Fruit fly (Drosophila melanogaster) whole organism, embryonic: ENCODE measurements around the gene T48.
A peak's percentile ranks its signal among the peaks of the same experiment; 100 is the strongest.

Source experiments
- Atf6 ChIP-seq: fragments of 200-800 bp; sonication (Bioruptor generic); IDR thresholded peaks from 2 replicates; pipeline ENCODE4 v1.3.6; 2022; ENCODE audit warnings: missing biosample characterization, missing genetic modification characterization
- B-H2 ChIP-seq: fragments of 200-800 bp; sonication (Bioruptor generic); optimal IDR thresholded peaks from 2 replicates; lab custom pipeline; 2018; ENCODE audit warnings: missing biosample characterization, mild to moderate bottlenecking, missing genetic modification characterization
- CG10565 ChIP-seq: fragments of 200-800 bp; sonication (Bioruptor generic); optimal IDR thresholded peaks from 3 replicates; lab custom pipeline; 2016; ENCODE audit warnings: missing biosample characterization, mild to moderate bottlenecking, missing genetic modification characterization
- CG12155 ChIP-seq: fragments of 200-800 bp; sonication (Bioruptor generic); optimal IDR thresholded peaks from 3 replicates; lab custom pipeline; 2016; ENCODE audit warnings: missing biosample characterization, missing genetic modification characterization
- CG14014 ChIP-seq: fragments of 200-800 bp; sonication (Bioruptor generic); IDR thresholded peaks from 2 replicates; pipeline ENCODE4 v1.3.6; 2022; ENCODE audit warnings: missing biosample characterization, missing genetic modification characterization
- CG15011 ChIP-seq: fragments of 200-800 bp; sonication (Bioruptor generic); optimal IDR thresholded peaks from 3 replicates; lab custom pipeline; 2018; ENCODE audit warnings: missing biosample characterization, mild to moderate bottlenecking, missing genetic modification characterization
- CG1529 ChIP-seq: fragments of 200-800 bp; sonication (Bioruptor generic); optimal IDR thresholded peaks from 3 replicates; lab custom pipeline; 2018; ENCODE audit warnings: missing biosample characterization, missing genetic modification characterization
- CG1792 ChIP-seq: fragments of 200-800 bp; sonication (Bioruptor generic); optimal IDR thresholded peaks from 2 replicates; lab custom pipeline; 2016; ENCODE audit warnings: missing biosample characterization, missing genetic modification characterization
- CG18262 ChIP-seq: fragments of 200-800 bp; optimal IDR thresholded peaks from 3 replicates; lab custom pipeline; 2019; ENCODE audit warnings: missing biosample characterization, mild to moderate bottlenecking, missing genetic modification characterization, moderate library complexity
- CG31365 ChIP-seq: fragments of 200-800 bp; sonication (Bioruptor generic); optimal IDR thresholded peaks from 2 replicates; lab custom pipeline; 2018; ENCODE audit warnings: missing biosample characterization, mild to moderate bottlenecking, missing genetic modification characterization
- CG32767 ChIP-seq: fragments of 200-800 bp; sonication (Bioruptor generic); IDR thresholded peaks from 2 replicates; pipeline ENCODE4 v1.3.6; 2022; ENCODE audit warnings: missing biosample characterization, missing genetic modification characterization
- CG3281 ChIP-seq: fragments of 200-800 bp; sonication (Bioruptor generic); optimal IDR thresholded peaks from 3 replicates; lab custom pipeline; 2017; ENCODE audit warnings: missing biosample characterization, mild to moderate bottlenecking, missing genetic modification characterization
- CG3847 ChIP-seq: fragments of 200-800 bp; sonication (Bioruptor generic); IDR thresholded peaks from 2 replicates; pipeline ENCODE4 v1.3.6; 2022; ENCODE audit warnings: missing biosample characterization, missing genetic modification characterization
- CG42726 ChIP-seq: fragments of 200-800 bp; sonication (Bioruptor generic); IDR thresholded peaks from 2 replicates; pipeline ENCODE4 v1.3.6; 2022; ENCODE audit warnings: missing biosample characterization, missing genetic modification characterization; ENCODE audit not compliant: partially characterized antibody
- CG4404 ChIP-seq: fragments of 200-800 bp; sonication (Bioruptor generic); IDR thresholded peaks from 2 replicates; pipeline ENCODE4 v1.3.6; 2022; ENCODE audit warnings: missing biosample characterization, missing genetic modification characterization
- CG4820 ChIP-seq: fragments of 200-800 bp; sonication (Bioruptor generic); optimal IDR thresholded peaks from 3 replicates; lab custom pipeline; 2016; ENCODE audit warnings: missing biosample characterization, missing genetic modification characterization
- CG5180 ChIP-seq: fragments of 200-800 bp; sonication (Bioruptor generic); optimal IDR thresholded peaks from 3 replicates; lab custom pipeline; 2017; ENCODE audit warnings: missing biosample characterization, missing genetic modification characterization, mild to moderate bottlenecking, moderate library complexity, missing genetic modification reagents
- CG7745 ChIP-seq: fragments of 200-800 bp; sonication (Bioruptor generic); optimal IDR thresholded peaks from 2 replicates; lab custom pipeline; 2018; ENCODE audit warnings: missing biosample characterization, mild to moderate bottlenecking, missing genetic modification characterization, moderate library complexity
- CG9797 ChIP-seq: fragments of 200-800 bp; sonication (Bioruptor generic); optimal IDR thresholded peaks from 3 replicates; lab custom pipeline; 2018; ENCODE audit warnings: missing biosample characterization, mild to moderate bottlenecking, missing genetic modification characterization
- CG9932 ChIP-seq: fragments of 200-800 bp; sonication (Bioruptor generic); IDR thresholded peaks from 2 replicates; pipeline ENCODE4 v1.3.6; 2022; ENCODE audit warnings: missing biosample characterization, missing genetic modification characterization
- CkIIα-i1 ChIP-seq: fragments of 200-800 bp; sonication (Bioruptor generic); IDR thresholded peaks from 2 replicates; pipeline ENCODE4 v1.3.6; 2022; ENCODE audit warnings: missing biosample characterization, missing genetic modification characterization
- Dfd ChIP-seq, 2 experiments: fragments of >200 bp; optimal IDR thresholded peaks; 2 replicates each; lab custom pipeline; 2017; ENCODE audit warnings: missing biosample characterization in 2 of 2, missing genetic modification characterization in 2 of 2
- Dref ChIP-seq: fragments of 200-800 bp; sonication (Bioruptor generic); IDR thresholded peaks from 2 replicates; pipeline ENCODE4 v1.3.6; 2022; ENCODE audit warnings: missing biosample characterization, missing genetic modification characterization
- Drgx ChIP-seq: fragments of 200-800 bp; sonication (Bioruptor generic); IDR thresholded peaks from 2 replicates; pipeline ENCODE4 v1.3.6; 2022; ENCODE audit warnings: missing biosample characterization, missing genetic modification characterization
- Ets65A ChIP-seq: fragments of 200-800 bp; sonication (Bioruptor generic); peaks from one replicate; lab custom pipeline; 2016; ENCODE audit warnings: missing biosample characterization, missing genetic modification characterization
- Med ChIP-seq: fragments of 200-800 bp; sonication (Bioruptor generic); peaks from one replicate; lab custom pipeline; 2016; ENCODE audit warnings: missing biosample characterization, missing genetic modification characterization, mild to moderate bottlenecking, inconsistent platforms, moderate library complexity
- Neu2 ChIP-seq: fragments of 200-800 bp; sonication (Bioruptor generic); optimal IDR thresholded peaks from 3 replicates; lab custom pipeline; 2016; ENCODE audit warnings: missing biosample characterization, missing genetic modification characterization, borderline replicate concordance
- Opbp ChIP-seq: fragments of 200-800 bp; sonication (Bioruptor generic); IDR thresholded peaks from 3 replicates; pipeline ENCODE4 v1.3.6; 2022; ENCODE audit warnings: missing biosample characterization, missing genetic modification characterization; ENCODE audit not compliant: partially characterized antibody
- Sry-δ ChIP-seq: fragments of 200-800 bp; sonication (Bioruptor generic); optimal IDR thresholded peaks from 2 replicates; lab custom pipeline; 2016; ENCODE audit warnings: missing biosample characterization, missing genetic modification characterization
- Stat92E ChIP-seq, 3 experiments: fragments of >200 bp in 2 of 3; fragments of 200-800 bp in 1 of 3; sonication (Bioruptor generic) in 1 of 3; optimal IDR thresholded peaks; 2 replicates each; lab custom pipeline; 2017 to 2019; ENCODE audit warnings: missing biosample characterization in 3 of 3, missing genetic modification characterization in 3 of 3, mild to moderate bottlenecking in 1 of 3, moderate library complexity in 1 of 3
- Xbp1 ChIP-seq: fragments of 200-800 bp; sonication (Bioruptor generic); optimal IDR thresholded peaks from 3 replicates; lab custom pipeline; 2016; ENCODE audit warnings: missing biosample characterization, mild to moderate bottlenecking, missing genetic modification characterization
- YL-1 ChIP-seq: fragments of 200-800 bp; sonication (Bioruptor generic); optimal IDR thresholded peaks from 3 replicates; lab custom pipeline; 2017; ENCODE audit warnings: missing biosample characterization, mild to moderate bottlenecking, missing genetic modification characterization
- ac ChIP-seq: fragments of 200-800 bp; sonication (Bioruptor generic); optimal IDR thresholded peaks from 3 replicates; lab custom pipeline; 2017; ENCODE audit warnings: missing biosample characterization, mild to moderate bottlenecking, missing genetic modification characterization
- ase ChIP-seq: fragments of 200-800 bp; sonication (Bioruptor generic); IDR thresholded peaks from 3 replicates; pipeline ENCODE4 v1.3.6; 2022; ENCODE audit warnings: missing biosample characterization, missing genetic modification characterization
- ash1 ChIP-seq: fragments of 200-800 bp; sonication (Bioruptor generic); optimal IDR thresholded peaks from 2 replicates; lab custom pipeline; 2018; ENCODE audit warnings: missing biosample characterization, mild to moderate bottlenecking, missing genetic modification characterization
- cad ChIP-seq: fragments of >200 bp; optimal IDR thresholded peaks from 2 replicates; lab custom pipeline; 2017; ENCODE audit warnings: missing biosample characterization, missing genetic modification characterization
- dimm ChIP-seq: fragments of 200-800 bp; sonication (Bioruptor generic); IDR thresholded peaks from 2 replicates; pipeline ENCODE4 v1.3.6; 2022; ENCODE audit warnings: missing biosample characterization, missing genetic modification characterization
- emc ChIP-seq: fragments of 200-800 bp; sonication (Bioruptor generic); optimal IDR thresholded peaks from 2 replicates; lab custom pipeline; 2016; ENCODE audit warnings: missing biosample characterization, missing genetic modification characterization
- ems ChIP-seq: fragments of 200-800 bp; sonication (Bioruptor generic); optimal IDR thresholded peaks from 3 replicates; lab custom pipeline; 2016; ENCODE audit warnings: missing biosample characterization, missing genetic modification characterization
- eyg ChIP-seq: fragments of 200-800 bp; sonication (Bioruptor generic); optimal IDR thresholded peaks from 3 replicates; lab custom pipeline; 2016; ENCODE audit warnings: missing biosample characterization, missing genetic modification characterization
- kah ChIP-seq: fragments of 200-800 bp; sonication (Bioruptor generic); optimal IDR thresholded peaks from 2 replicates; lab custom pipeline; 2018; ENCODE audit warnings: missing biosample characterization, mild to moderate bottlenecking, missing genetic modification characterization
- lilli ChIP-seq: fragments of 200-800 bp; sonication (Bioruptor generic); optimal IDR thresholded peaks from 3 replicates; lab custom pipeline; 2016; ENCODE audit warnings: missing biosample characterization, missing genetic modification characterization
- lov ChIP-seq, 2 experiments: fragments of 200-800 bp in 1 of 2; fragments of >200 bp in 1 of 2; sonication (Bioruptor generic) in 1 of 2; IDR thresholded peaks in 1 of 2; optimal IDR thresholded peaks in 1 of 2; 2 replicates in 1 of 2; 3 replicates in 1 of 2; pipeline versions ENCODE4 v1.3.6 to Lab custom; 2017 to 2022; ENCODE audit warnings: missing biosample characterization in 1 of 2, missing genetic modification characterization in 1 of 2
- org-1 ChIP-seq: fragments of 200-800 bp; sonication (Bioruptor generic); optimal IDR thresholded peaks from 2 replicates; lab custom pipeline; 2017; ENCODE audit warnings: missing biosample characterization, missing genetic modification characterization
- pfk ChIP-seq: fragments of 200-800 bp; sonication (Bioruptor generic); optimal IDR thresholded peaks from 2 replicates; lab custom pipeline; 2018; ENCODE audit warnings: missing biosample characterization, mild to moderate bottlenecking, missing genetic modification characterization, moderate library complexity
- pzg ChIP-seq: fragments of 200-800 bp; sonication (Bioruptor generic); optimal IDR thresholded peaks from 3 replicates; lab custom pipeline; 2018; ENCODE audit warnings: missing biosample characterization, mild to moderate bottlenecking, missing genetic modification characterization, moderate library complexity
- shn ChIP-seq: fragments of 200-800 bp; sonication (Bioruptor generic); optimal IDR thresholded peaks from 3 replicates; lab custom pipeline; 2016; ENCODE audit warnings: missing biosample characterization, missing genetic modification characterization
- sima ChIP-seq: fragments of 200-800 bp; sonication (Bioruptor generic); optimal IDR thresholded peaks from 2 replicates; lab custom pipeline; 2016; ENCODE audit warnings: missing biosample characterization, missing genetic modification characterization
- tio ChIP-seq: fragments of 200-800 bp; sonication (Bioruptor generic); optimal IDR thresholded peaks from 2 replicates; lab custom pipeline; 2017; ENCODE audit warnings: missing biosample characterization, missing genetic modification characterization, inconsistent platforms
- trh ChIP-seq: fragments of 200-800 bp; sonication (Bioruptor generic); optimal IDR thresholded peaks from 2 replicates; lab custom pipeline; 2016; ENCODE audit warnings: missing biosample characterization, missing genetic modification characterization

T48 gene

DNA sequence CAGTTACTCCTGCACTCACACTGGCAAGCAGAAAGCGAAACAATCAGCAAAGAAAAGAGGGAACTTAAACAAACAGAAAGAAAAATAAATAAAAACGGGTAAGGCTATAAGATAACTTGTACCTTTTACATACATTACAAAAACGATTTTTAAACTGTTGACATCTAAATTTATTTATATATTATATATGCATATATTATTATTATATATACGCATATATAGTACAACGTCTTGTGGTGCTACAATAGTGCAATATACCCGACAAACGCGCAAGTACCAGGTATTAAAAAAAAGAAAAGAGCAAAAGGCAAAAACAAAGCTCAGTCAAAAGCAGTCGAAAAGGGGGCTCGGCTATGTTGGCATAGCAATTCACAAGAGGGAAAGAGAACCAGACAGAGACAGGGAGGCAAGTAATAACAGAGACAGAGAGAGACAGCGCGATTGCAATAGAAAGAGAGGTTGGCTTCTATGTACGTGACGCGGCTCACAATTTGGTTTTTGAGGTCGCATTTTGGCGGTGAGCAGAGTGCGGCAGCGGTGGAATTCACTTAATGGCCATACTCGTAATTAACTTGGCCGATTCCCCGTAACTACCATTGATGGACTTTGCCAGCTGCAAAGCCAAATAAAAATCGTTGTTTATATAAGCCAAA, 72.6 kb downstream of the T48 start (continued):
- no peak for TF ChIP-seq B-H2 (GFP tag; lab: Kevin White, UChicago)
- TF ChIP-seq CG5180 (GFP tag; lab: Kevin White, UChicago): no peak
- no peak for TF ChIP-seq Opbp (GFP tag; lab: Robert Waterston, UW)
- TF ChIP-seq eyg (GFP tag; lab: Kevin White, UChicago): no peak
- peak; percentile 50 for TF ChIP-seq CG3847 (GFP tag; lab: Robert Waterston, UW)
- no peak for TF ChIP-seq CG15011
- TF ChIP-seq ase (GFP tag; lab: Robert Waterston, UW): peak; percentile 78
- no peak for TF ChIP-seq pfk
- no peak for TF ChIP-seq ac (GFP tag; lab: Kevin White, UChicago)
- TF ChIP-seq YL-1: peak; percentile 12
- no peak for TF ChIP-seq ems
- TF ChIP-seq sima (GFP tag; lab: Kevin White, UChicago): no peak
- TF ChIP-seq kah (GFP tag; lab: Kevin White, UChicago): peak; percentile 13
- TF ChIP-seq CkIIα-i1 (GFP tag; lab: Robert Waterston, UW): no peak
- peak; percentile 11 for TF ChIP-seq CG9797 (GFP tag; lab: Kevin White, UChicago)
- TF ChIP-seq Sry-δ (GFP tag; lab: Kevin White, UChicago): no peak
- TF ChIP-seq CG18262 (tag; lab: Kevin White, UChicago): peak; percentile 85
- no peak for TF ChIP-seq pzg (GFP tag; lab: Kevin White, UChicago)
- no peak for TF ChIP-seq CG31365 (tag; lab: Kevin White, UChicago)
- TF ChIP-seq CG14014: peak; percentile 50
- no peak for TF ChIP-seq dimm (GFP tag; lab: Robert Waterston, UW)
- no peak for TF ChIP-seq CG42726 (GFP tag; lab: Robert Waterston, UW)
- no peak for TF ChIP-seq CG1792 (GFP tag; lab: Kevin White, UChicago)
- TF ChIP-seq Stat92E (GFP tag; optimal IDR thresholded peaks at IDR 0.05; lab: Kevin White, UChicago): peak in 1 of 3 experiments; percentile 23
- peak; percentile 53; the same call in 1 of the 2 replicates for TF ChIP-seq CG32767
- peak; percentile 49 for TF ChIP-seq CG12155
- peak; percentile 82 for TF ChIP-seq Ets65A
- TF ChIP-seq cad (GFP tag; lab: Kevin White, UChicago): no peak
- TF ChIP-seq emc (GFP tag; lab: Kevin White, UChicago): no peak
- TF ChIP-seq tio (GFP tag; lab: Kevin White, UChicago): peak; percentile 66
- TF ChIP-seq lilli: no peak
- TF ChIP-seq CG7745 (tag; lab: Kevin White, UChicago): no peak
- TF ChIP-seq Dfd (GFP tag; optimal IDR thresholded peaks at IDR 0.05; lab: Kevin White, UChicago): no peak
- TF ChIP-seq Drgx (GFP tag; lab: Robert Waterston, UW): peak; percentile 96
- TF ChIP-seq CG3281 (GFP tag; lab: Kevin White, UChicago): peak; percentile 44
- peak; percentile 45 for TF ChIP-seq CG4404
- TF ChIP-seq org-1 (GFP tag; lab: Kevin White, UChicago): peak; percentile 6
- TF ChIP-seq CG4820 (GFP tag; lab: Kevin White, UChicago): peak; percentile 38
- TF ChIP-seq Neu2 (GFP tag; lab: Kevin White, UChicago): no peak
- TF ChIP-seq Xbp1 (GFP tag; lab: Kevin White, UChicago): peak; percentile 74
- peak; percentile 61; the same call in 1 of the 2 replicates for TF ChIP-seq Atf6 (GFP tag; lab: Robert Waterston, UW)
- TF ChIP-seq shn (GFP tag; lab: Kevin White, UChicago): no peak
- peak; percentile 46 for TF ChIP-seq trh (GFP tag; lab: Kevin White, UChicago)
- no peak for TF ChIP-seq lov (optimal IDR thresholded peaks at IDR 0.05; lab: Kevin White, UChicago)
- TF ChIP-seq lov (GFP tag; IDR thresholded peaks at IDR 0.05; lab: Robert Waterston, UW): peak; percentile 68; the same call in 1 of the 3 replicates
- TF ChIP-seq Dref (GFP tag; lab: Robert Waterston, UW): no peak
- peak; percentile 57 for TF ChIP-seq CG9932 (GFP tag; lab: Robert Waterston, UW)
- TF ChIP-seq CG10565 (GFP tag; lab: Kevin White, UChicago): no peak
- TF ChIP-seq ash1: no peak
- peak; percentile 49 for TF ChIP-seq CG1529 (GFP tag; lab: Kevin White, UChicago)
- TF ChIP-seq Med: peak; percentile 81
